Fruit fly (Drosophila melanogaster): ENCODE results near the gene CG6324.

Gene CG6324

DNA sequence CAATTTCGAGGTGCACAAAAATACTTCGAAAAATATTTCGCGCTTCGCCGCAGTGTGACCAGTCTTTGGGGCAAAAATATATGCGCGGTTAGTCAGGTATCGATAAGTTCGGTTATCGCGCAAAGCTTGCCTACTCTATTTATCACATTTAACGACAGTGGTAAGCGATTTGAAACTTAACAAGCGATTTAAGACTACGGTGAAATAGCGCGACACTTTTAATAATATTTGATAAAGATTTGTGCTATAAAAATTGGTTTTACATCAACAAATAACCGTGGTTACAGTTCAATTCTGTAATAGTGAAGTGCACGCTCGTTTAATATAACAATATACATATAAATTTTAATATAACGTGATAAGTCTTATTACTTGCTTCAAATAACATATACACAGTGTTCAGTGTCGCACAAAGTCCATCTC, 513 bp upstream of the CG6324 start, which contains the start of gene mh (continued):
- TF ChIP-seq CG9817 (tag; optimal IDR thresholded peaks at IDR 0.05) (peak; percentile 32), CG12391 (tag; optimal IDR thresholded peaks at IDR 0.05) (peak; percentile 38), gem (tag; optimal IDR thresholded peaks at IDR 0.05) (no peak), cg (GFP tag; optimal IDR thresholded peaks at IDR 0.05) (no peak), Hr3 (GFP tag; optimal IDR thresholded peaks at IDR 0.05) (no peak), CG8924 (tag; optimal IDR thresholded peaks at IDR 0.05) (no peak), Poxn (GFP tag; IDR thresholded peaks at IDR 0.05) (no peak), CG12744 (GFP tag; optimal IDR thresholded peaks at IDR 0.05) (no peak), Bteb2 (GFP tag; optimal IDR thresholded peaks at IDR 0.05) (no peak), H15 (GFP tag; IDR thresholded peaks at IDR 0.05) (no peak), lmd (GFP tag; IDR thresholded peaks at IDR 0.05) (peak; percentile 47; the same call in 1 of the 2 replicates), CTCF (GFP tag; optimal IDR thresholded peaks at IDR 0.05) (no peak), p53 (GFP tag; optimal IDR thresholded peaks at IDR 0.05) (no peak), danr (GFP tag; IDR thresholded peaks at IDR 0.05) (0 out of 2 replicates have a peak, but pooled peaks have one; percentile 31), ham (GFP tag; IDR thresholded peaks at IDR 0.05) (no peak), Dek (tag; optimal IDR thresholded peaks at IDR 0.05) (no peak), Meics (GFP tag; optimal IDR thresholded peaks at IDR 0.05) (no peak), Sox100B (GFP tag; optimal IDR thresholded peaks at IDR 0.05) (no peak), ro (GFP tag; IDR thresholded peaks at IDR 0.05) (no peak), Ssrp (tag; optimal IDR thresholded peaks at IDR 0.05) (no peak), inv (GFP tag; IDR thresholded peaks at IDR 0.05; ENCODE audit: partially characterized antibody) (peak; percentile 50; the same call in 1 of the 2 replicates), zfh1 (GFP tag; IDR thresholded peaks at IDR 0.05) (no peak), seq (GFP tag; IDR thresholded peaks at IDR 0.05) (no peak), kay (GFP tag; optimal IDR thresholded peaks at IDR 0.05) (no peak), CG3995 (GFP tag; optimal IDR thresholded peaks at IDR 0.05) (peak; percentile 24), al (GFP tag; IDR thresholded peaks at IDR 0.05) (0 out of 2 replicates have a peak, but pooled peaks have one; percentile 33), Sin3A (optimal IDR thresholded peaks at IDR 0.05) (peak; percentile 42), Opbp (GFP tag; IDR thresholded peaks at IDR 0.05; ENCODE audit: partially characterized antibody) (peak; percentile 78), crc (GFP tag; optimal IDR thresholded peaks at IDR 0.05) (no peak), repo (GFP tag; optimal IDR thresholded peaks at IDR 0.05) (no peak), CG7556 (GFP tag; optimal IDR thresholded peaks at IDR 0.05) (no peak), CG13775 (GFP tag; optimal IDR thresholded peaks at IDR 0.05) (peak; percentile 64)

DNA sequence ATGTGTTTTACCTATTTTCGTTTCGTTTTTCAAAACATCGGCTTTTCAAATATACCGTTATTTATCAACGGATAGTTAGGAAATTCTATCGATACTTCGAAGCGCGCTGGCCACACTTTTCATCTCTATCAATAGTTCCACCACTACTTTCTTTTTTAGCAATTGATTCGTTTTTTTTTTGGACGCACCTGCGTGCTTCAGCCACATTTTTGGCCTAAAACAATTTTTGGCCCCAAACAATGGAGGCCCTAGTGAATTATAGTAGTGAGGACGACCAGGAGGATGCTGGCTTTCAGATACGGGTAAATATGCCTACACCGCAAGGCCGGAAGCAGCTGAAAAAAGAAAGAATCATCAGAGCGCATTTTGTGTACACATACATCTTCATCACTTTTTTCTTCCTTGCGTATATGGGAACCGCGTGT, 6.4 kb downstream of the CG6324 start, which contains the start of gene CG6340:
Gene CG6340 (plus strand): TSS at position 139 of the 425 bp plus-strand sequence.
- TF ChIP-seq CG11560 (tag; IDR thresholded peaks at IDR 0.05), result no peak
- no peak for TF ChIP-seq Hr78 (GFP tag; optimal IDR thresholded peaks at IDR 0.05)
- TF ChIP-seq row (GFP tag; IDR thresholded peaks at IDR 0.05), result 0 out of 3 replicates have a peak, but pooled peaks have one; percentile 13
- 0 out of 2 replicates have a peak, but pooled peaks have one; percentile 27 for TF ChIP-seq MBD-R2 (GFP tag; IDR thresholded peaks at IDR 0.05)
- no peak for TF ChIP-seq Hr51 (GFP tag; optimal IDR thresholded peaks at IDR 0.05)
- TF ChIP-seq salm (tag; optimal IDR thresholded peaks at IDR 0.05), result no peak
- TF ChIP-seq Doc3 (GFP tag; IDR thresholded peaks at IDR 0.05; ENCODE audit: partially characterized antibody), result 0 out of 3 replicates have a peak, but pooled peaks have one; percentile 41
- no peak for TF ChIP-seq ci (GFP tag; IDR thresholded peaks at IDR 0.05)
- TF ChIP-seq pho (GFP tag; optimal IDR thresholded peaks at IDR 0.05), result no peak
- no peak for TF ChIP-seq gce (GFP tag; IDR thresholded peaks at IDR 0.05)
- no peak for TF ChIP-seq bsh (GFP tag; optimal IDR thresholded peaks at IDR 0.05)
- TF ChIP-seq CG18619 (GFP tag; optimal IDR thresholded peaks at IDR 0.05), result no peak
- no peak for TF ChIP-seq CG7357 (GFP tag; IDR thresholded peaks at IDR 0.05)
- no peak for TF ChIP-seq slbo (GFP tag; IDR thresholded peaks at IDR 0.05)
- TF ChIP-seq tna (GFP tag; IDR thresholded peaks at IDR 0.05; ENCODE audit: partially characterized antibody), result peak; percentile 46; the same call in 1 of the 2 replicates
- TF ChIP-seq Hey (tag; optimal IDR thresholded peaks at IDR 0.05), result no peak
- TF ChIP-seq CG1603 (tag; optimal IDR thresholded peaks at IDR 0.05), result peak; percentile 40
- no peak for TF ChIP-seq CG1602 (GFP tag; optimal IDR thresholded peaks at IDR 0.05)
- no peak for TF ChIP-seq CG6683 (GFP tag; optimal IDR thresholded peaks at IDR 0.05)
- no peak for TF ChIP-seq dpn (GFP tag; optimal IDR thresholded peaks at IDR 0.05)
- TF ChIP-seq mirr (GFP tag; optimal IDR thresholded peaks at IDR 0.05), result no peak
